Fruit fly (Drosophila melanogaster): ENCODE data around the gene Wnt5.

Wnt5 gene

DNA sequence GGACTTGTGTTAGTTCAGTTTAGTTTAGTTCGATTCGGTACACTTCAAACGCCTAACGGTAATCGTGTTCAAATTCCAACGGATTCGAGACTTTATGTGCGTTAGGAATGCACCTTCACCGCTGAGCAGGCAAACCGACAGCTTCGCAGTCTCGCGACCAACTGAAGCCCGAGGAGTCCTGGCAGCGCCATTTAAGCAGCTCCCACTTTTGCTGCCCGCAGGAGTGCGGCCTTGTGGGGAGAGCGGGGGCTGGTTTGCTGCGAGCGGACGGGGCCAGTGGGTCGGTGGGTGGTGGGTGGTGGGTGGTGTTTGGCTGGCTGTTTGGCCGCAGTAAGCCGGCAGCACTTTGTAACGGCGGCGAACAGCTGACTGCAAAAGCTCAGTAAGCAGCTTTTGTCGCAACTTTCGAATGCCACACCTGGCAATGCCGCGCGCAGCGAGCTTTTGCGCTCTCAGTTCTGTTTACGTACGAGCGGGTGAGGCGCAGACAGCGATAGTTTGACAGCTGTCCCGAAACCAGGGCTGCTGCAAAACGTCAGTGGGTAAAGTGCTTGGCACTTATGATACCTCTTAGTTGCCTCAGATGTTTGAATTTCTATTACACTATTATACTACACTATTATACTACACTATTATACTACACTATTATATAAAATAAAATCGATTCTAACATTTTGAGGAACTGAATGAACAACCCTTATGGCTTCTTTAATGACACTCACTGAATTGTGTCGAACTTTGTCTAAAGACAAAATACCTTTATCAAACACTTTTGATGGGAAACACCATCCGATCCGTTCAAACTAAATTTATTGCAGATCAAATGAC lies 25.7 kb downstream of the Wnt5 start, which contains the start of gene CG32547 (continued):
- TF ChIP-seq tll (GFP tag; optimal IDR thresholded peaks at IDR 0.05), result no peak
- TF ChIP-seq CG31224 (GFP tag; IDR thresholded peaks at IDR 0.05), result no peak
- no peak for TF ChIP-seq BEAF-32 (GFP tag; optimal IDR thresholded peaks at IDR 0.05)
- TF ChIP-seq scrt (GFP tag; optimal IDR thresholded peaks at IDR 0.05), result peak; percentile 36
- no peak for TF ChIP-seq D (optimal IDR thresholded peaks at IDR 0.05)
- TF ChIP-seq D (GFP tag; optimal IDR thresholded peaks at IDR 0.05), result no peak
- no peak for TF ChIP-seq az2 (GFP tag; optimal IDR thresholded peaks at IDR 0.05)
- TF ChIP-seq CG13624 (GFP tag; optimal IDR thresholded peaks at IDR 0.05), result no peak
- peak; percentile 92 for TF ChIP-seq CG9215 (GFP tag; IDR thresholded peaks at IDR 0.05)
- peak; percentile 5 for TF ChIP-seq CG10267 (tag; optimal IDR thresholded peaks at IDR 0.05)
- no peak for TF ChIP-seq pnt (GFP tag; optimal IDR thresholded peaks at IDR 0.05)
- TF ChIP-seq CG14710 (tag; optimal IDR thresholded peaks at IDR 0.05), result no peak
- no peak for TF ChIP-seq CG7357 (GFP tag; IDR thresholded peaks at IDR 0.05)
- no peak for TF ChIP-seq CG1529 (GFP tag; optimal IDR thresholded peaks at IDR 0.05)
- TF ChIP-seq gem (tag; optimal IDR thresholded peaks at IDR 0.05), result peak; percentile 34
- TF ChIP-seq cg (GFP tag; optimal IDR thresholded peaks at IDR 0.05), result no peak
- no peak for TF ChIP-seq Hr39 (optimal IDR thresholded peaks at IDR 0.05)
- no peak for TF ChIP-seq vfl (GFP tag; optimal IDR thresholded peaks at IDR 0.05)
- peak in 1 of 2 experiments; percentile 14 for TF ChIP-seq Hr78 (GFP tag; optimal IDR thresholded peaks at IDR 0.05)
- no peak for TF ChIP-seq dati (GFP tag; IDR thresholded peaks at IDR 0.05)
- no peak for TF ChIP-seq B-H1 (GFP tag; IDR thresholded peaks at IDR 0.05)
- no peak for TF ChIP-seq CG7271 (tag; optimal IDR thresholded peaks at IDR 0.05)
- TF ChIP-seq E2f2 (GFP tag; IDR thresholded peaks at IDR 0.05), result peak; percentile 40; the same call in 1 of the 2 replicates
- TF ChIP-seq CG43689 (GFP tag; IDR thresholded peaks at IDR 0.05), result no peak
- TF ChIP-seq CG10209 (GFP tag; optimal IDR thresholded peaks at IDR 0.05), result no peak
- no peak for TF ChIP-seq CG1233 (GFP tag; optimal IDR thresholded peaks at IDR 0.05)
- no peak for TF ChIP-seq nom (GFP tag; optimal IDR thresholded peaks at IDR 0.05)
- peak; percentile 33; the same call in 1 of the 3 replicates for TF ChIP-seq dysf (GFP tag; IDR thresholded peaks at IDR 0.05)
- peak; percentile 51; the same call in 2 of the 3 replicates for TF ChIP-seq CG34224 (GFP tag; IDR thresholded peaks at IDR 0.05; ENCODE audit: partially characterized antibody)
- no peak for TF ChIP-seq dm (GFP tag; optimal IDR thresholded peaks at IDR 0.05)
- no peak for TF ChIP-seq hth (optimal IDR thresholded peaks at IDR 0.05)
- no peak for TF ChIP-seq CG11093 (GFP tag; IDR thresholded peaks at IDR 0.05)
- peak in 1 of 2 experiments; percentile 9 for TF ChIP-seq bsh (GFP tag; optimal IDR thresholded peaks at IDR 0.05)
- no peak for TF ChIP-seq TFAM (GFP tag; optimal IDR thresholded peaks at IDR 0.05)
- TF ChIP-seq repo (GFP tag; optimal IDR thresholded peaks at IDR 0.05), result no peak
- no peak for TF ChIP-seq CG13424 (tag; optimal IDR thresholded peaks at IDR 0.05)
- TF ChIP-seq unc-4 (GFP tag; IDR thresholded peaks at IDR 0.05; ENCODE audit: partially characterized antibody), result peak; percentile 33; the same call in 1 of the 2 replicates
- no peak for TF ChIP-seq tin (GFP tag; optimal IDR thresholded peaks at IDR 0.05)
- TF ChIP-seq CG32767 (GFP tag; IDR thresholded peaks at IDR 0.05), result no peak
- TF ChIP-seq CG17802 (tag; optimal IDR thresholded peaks at IDR 0.05), result no peak
- TF ChIP-seq esg (GFP tag; conservative IDR thresholded peaks at IDR 0.05), result no peak
- peak; percentile 40 for TF ChIP-seq MBD-R2 (GFP tag; IDR thresholded peaks at IDR 0.05)
- TF ChIP-seq dmrt11E (tag; optimal IDR thresholded peaks at IDR 0.05), result no peak
- TF ChIP-seq phol (tag; optimal IDR thresholded peaks at IDR 0.05), result no peak
- no peak for TF ChIP-seq CG10654 (GFP tag; optimal IDR thresholded peaks at IDR 0.05)
- no peak for TF ChIP-seq CG11398 (GFP tag; optimal IDR thresholded peaks at IDR 0.05)
- no peak for TF ChIP-seq Ets97D (GFP tag; optimal IDR thresholded peaks at IDR 0.05)
- no peak for TF ChIP-seq CG13894 (tag; optimal IDR thresholded peaks at IDR 0.05)
- TF ChIP-seq da (GFP tag; optimal IDR thresholded peaks at IDR 0.05), result no peak
- no peak for TF ChIP-seq usp (GFP tag; optimal IDR thresholded peaks at IDR 0.05)

Measured in whole organism, embryonic.